Fruit fly (Drosophila melanogaster) whole organism, embryonic: ENCODE results near the gene CG11396.
A peak's percentile ranks its signal among the peaks of the same experiment; 100 is the strongest.

Source experiments
- BEAF-32 ChIP-seq: fragments of 200-800 bp; sonication (Bioruptor generic); optimal IDR thresholded peaks from 3 replicates; lab custom pipeline; 2017; ENCODE audit warnings: missing biosample characterization, missing genetic modification characterization, mild to moderate bottlenecking, moderate library complexity, missing genetic modification reagents
- CG10267 ChIP-seq: fragments of 200-800 bp; sonication (Bioruptor generic); optimal IDR thresholded peaks from 2 replicates; lab custom pipeline; 2018; ENCODE audit warnings: missing biosample characterization, mild to moderate bottlenecking, missing genetic modification characterization, moderate library complexity
- CG13287 ChIP-seq: fragments of 200-800 bp; sonication (Bioruptor generic); IDR thresholded peaks from 2 replicates; pipeline ENCODE4 v1.3.6; 2022; ENCODE audit warnings: missing biosample characterization, missing genetic modification characterization; ENCODE audit not compliant: partially characterized antibody
- CG15514 ChIP-seq: fragments of 200-800 bp; sonication (Bioruptor generic); optimal IDR thresholded peaks from 3 replicates; lab custom pipeline; 2017; ENCODE audit warnings: missing biosample characterization, missing genetic modification characterization, mild to moderate bottlenecking, moderate library complexity, missing genetic modification reagents
- CG1603 ChIP-seq: fragments of 200-800 bp; sonication (Bioruptor generic); optimal IDR thresholded peaks from 2 replicates; lab custom pipeline; 2019; ENCODE audit warnings: missing biosample characterization, mild to moderate bottlenecking, missing genetic modification characterization, moderate library complexity
- CG2116 ChIP-seq: fragments of 200-800 bp; sonication (Bioruptor generic); optimal IDR thresholded peaks from 3 replicates; lab custom pipeline; 2018; ENCODE audit warnings: missing biosample characterization, mild to moderate bottlenecking, missing genetic modification characterization
- CG33213 ChIP-seq: fragments of 200-800 bp; sonication (Bioruptor generic); optimal IDR thresholded peaks from 3 replicates; lab custom pipeline; 2016; ENCODE audit warnings: missing biosample characterization, missing genetic modification characterization
- CG3407 ChIP-seq: fragments of 200-800 bp; sonication (Bioruptor generic); optimal IDR thresholded peaks from 2 replicates; lab custom pipeline; 2018; ENCODE audit warnings: missing biosample characterization, mild to moderate bottlenecking, missing genetic modification characterization
- CG34224 ChIP-seq: fragments of 200-800 bp; sonication (Bioruptor generic); IDR thresholded peaks from 3 replicates; pipeline ENCODE4 v1.3.6; 2022; ENCODE audit warnings: missing biosample characterization, missing genetic modification characterization; ENCODE audit not compliant: partially characterized antibody
- CG3847 ChIP-seq: fragments of 200-800 bp; sonication (Bioruptor generic); IDR thresholded peaks from 2 replicates; pipeline ENCODE4 v1.3.6; 2022; ENCODE audit warnings: missing biosample characterization, missing genetic modification characterization
- CG4404 ChIP-seq: fragments of 200-800 bp; sonication (Bioruptor generic); IDR thresholded peaks from 2 replicates; pipeline ENCODE4 v1.3.6; 2022; ENCODE audit warnings: missing biosample characterization, missing genetic modification characterization
- CG4617 ChIP-seq: fragments of 200-800 bp; sonication (Bioruptor generic); optimal IDR thresholded peaks from 3 replicates; lab custom pipeline; 2016; ENCODE audit warnings: missing biosample characterization, missing genetic modification characterization, borderline replicate concordance
- CG6254 ChIP-seq: fragments of 200-800 bp; sonication (Bioruptor generic); optimal IDR thresholded peaks from 3 replicates; lab custom pipeline; 2017; ENCODE audit warnings: mild to moderate bottlenecking, missing biosample characterization, missing genetic modification reagents, missing genetic modification characterization
- CG6791 ChIP-seq: fragments of 200-800 bp; sonication (Bioruptor generic); IDR thresholded peaks from 3 replicates; pipeline ENCODE4 v1.3.6; 2022; ENCODE audit warnings: missing biosample characterization, missing genetic modification characterization; ENCODE audit not compliant: partially characterized antibody
- CG8359 ChIP-seq: fragments of 200-800 bp; sonication (Bioruptor generic); optimal IDR thresholded peaks from 2 replicates; lab custom pipeline; 2017; ENCODE audit warnings: missing biosample characterization, mild to moderate bottlenecking, missing genetic modification characterization, borderline replicate concordance
- CG9797 ChIP-seq: fragments of 200-800 bp; sonication (Bioruptor generic); optimal IDR thresholded peaks from 3 replicates; lab custom pipeline; 2018; ENCODE audit warnings: missing biosample characterization, mild to moderate bottlenecking, missing genetic modification characterization
- Deaf1 ChIP-seq: fragments of 200-800 bp; optimal IDR thresholded peaks from 3 replicates; lab custom pipeline; 2019; ENCODE audit warnings: missing biosample characterization, mild to moderate bottlenecking, missing genetic modification characterization, moderate library complexity
- Dll ChIP-seq: fragments of 200-800 bp; sonication (Bioruptor generic); IDR thresholded peaks from 4 replicates; pipeline ENCODE4 v1.3.6; 2022; ENCODE audit warnings: missing biosample characterization, missing genetic modification characterization; ENCODE audit not compliant: partially characterized antibody
- Dp ChIP-seq: fragments of 200-800 bp; sonication (Bioruptor generic); optimal IDR thresholded peaks from 2 replicates; lab custom pipeline; 2018; ENCODE audit warnings: missing biosample characterization, mild to moderate bottlenecking, missing genetic modification characterization, moderate library complexity
- Elba2 ChIP-seq: fragments of 200-800 bp; sonication (Bioruptor generic); optimal IDR thresholded peaks from 3 replicates; lab custom pipeline; 2016; ENCODE audit warnings: missing biosample characterization, missing genetic modification characterization
- Ets97D ChIP-seq: fragments of 200-800 bp; sonication (Bioruptor generic); optimal IDR thresholded peaks from 3 replicates; lab custom pipeline; 2016; ENCODE audit warnings: missing biosample characterization, missing genetic modification characterization
- Hey ChIP-seq: fragments of 200-800 bp; sonication (Bioruptor generic); optimal IDR thresholded peaks from 3 replicates; lab custom pipeline; 2018; ENCODE audit warnings: missing biosample characterization, mild to moderate bottlenecking, missing genetic modification characterization
- Hmx ChIP-seq: fragments of 200-800 bp; sonication (Bioruptor generic); optimal IDR thresholded peaks from 2 replicates; lab custom pipeline; 2016; ENCODE audit warnings: missing biosample characterization, missing genetic modification characterization
- Hr39 ChIP-seq: fragments of >200 bp; optimal IDR thresholded peaks from 2 replicates; lab custom pipeline; 2017
- Lpt ChIP-seq: fragments of >200 bp; optimal IDR thresholded peaks from 2 replicates; lab custom pipeline; 2018; ENCODE audit warnings: missing biosample characterization, missing genetic modification characterization
- Myb ChIP-seq: fragments of 200-800 bp; sonication (Bioruptor generic); optimal IDR thresholded peaks from 2 replicates; lab custom pipeline; 2016; ENCODE audit warnings: missing biosample characterization, missing genetic modification characterization
- Rx ChIP-seq: fragments of 200-800 bp; sonication (Bioruptor generic); IDR thresholded peaks from 2 replicates; pipeline ENCODE4 v1.3.6; 2022; ENCODE audit warnings: missing biosample characterization, missing genetic modification characterization
- Scr ChIP-seq: fragments of 200-800 bp; sonication (Bioruptor generic); IDR thresholded peaks from 2 replicates; pipeline ENCODE4 v1.3.6; 2022; ENCODE audit warnings: missing biosample characterization, missing genetic modification characterization; ENCODE audit not compliant: partially characterized antibody
- Stat92E ChIP-seq, 3 experiments: fragments of >200 bp in 2 of 3; fragments of 200-800 bp in 1 of 3; sonication (Bioruptor generic) in 1 of 3; optimal IDR thresholded peaks; 2 replicates each; lab custom pipeline; 2017 to 2019; ENCODE audit warnings: missing biosample characterization in 3 of 3, missing genetic modification characterization in 3 of 3, mild to moderate bottlenecking in 1 of 3, moderate library complexity in 1 of 3
- YL-1 ChIP-seq: fragments of 200-800 bp; sonication (Bioruptor generic); optimal IDR thresholded peaks from 3 replicates; lab custom pipeline; 2017; ENCODE audit warnings: missing biosample characterization, mild to moderate bottlenecking, missing genetic modification characterization
- ase ChIP-seq: fragments of 200-800 bp; sonication (Bioruptor generic); IDR thresholded peaks from 3 replicates; pipeline ENCODE4 v1.3.6; 2022; ENCODE audit warnings: missing biosample characterization, missing genetic modification characterization
- ato ChIP-seq: fragments of 200-800 bp; sonication (Bioruptor generic); IDR thresholded peaks from 2 replicates; pipeline ENCODE4 v1.3.6; 2022; ENCODE audit warnings: missing biosample characterization, missing genetic modification characterization; ENCODE audit not compliant: partially characterized antibody
- chinmo ChIP-seq: fragments of 200-800 bp; sonication (Bioruptor generic); IDR thresholded peaks from 4 replicates; pipeline ENCODE4 v1.3.6; 2022; ENCODE audit warnings: missing biosample characterization, missing genetic modification characterization; ENCODE audit not compliant: partially characterized antibody
- esg ChIP-seq: fragments of 200-800 bp; sonication (Bioruptor generic); conservative IDR thresholded peaks from 2 replicates; pipeline ENCODE4 v1.3.6; 2022; ENCODE audit warnings: missing biosample characterization, missing genetic modification characterization
- gfzf ChIP-seq: fragments of 200-800 bp; sonication (Bioruptor generic); optimal IDR thresholded peaks from 2 replicates; lab custom pipeline; 2016; ENCODE audit warnings: missing biosample characterization, mild to moderate bottlenecking, missing genetic modification characterization, moderate library complexity
- hkb ChIP-seq, 2 experiments: fragments of 200-800 bp in 1 of 2; fragments of >200 bp in 1 of 2; sonication (Bioruptor generic) in 1 of 2; IDR thresholded peaks in 1 of 2; optimal IDR thresholded peaks in 1 of 2; 2 replicates each; pipeline versions ENCODE4 v1.3.6 to Lab custom; 2017 to 2022; ENCODE audit warnings: missing biosample characterization in 1 of 2, missing genetic modification characterization in 1 of 2
- knrl ChIP-seq: fragments of 200-800 bp; sonication (Bioruptor generic); IDR thresholded peaks from 3 replicates; pipeline ENCODE4 v1.3.6; 2022; ENCODE audit warnings: missing biosample characterization, missing genetic modification characterization; ENCODE audit not compliant: partially characterized antibody
- nmo ChIP-seq: fragments of 200-800 bp; sonication (Bioruptor generic); optimal IDR thresholded peaks from 2 replicates; lab custom pipeline; 2018; ENCODE audit warnings: missing biosample characterization, mild to moderate bottlenecking, missing genetic modification characterization, moderate library complexity
- phol ChIP-seq: fragments of 200-800 bp; sonication (Bioruptor generic); optimal IDR thresholded peaks from 3 replicates; lab custom pipeline; 2018; ENCODE audit warnings: missing biosample characterization, mild to moderate bottlenecking, missing genetic modification characterization, moderate library complexity
- ranshi ChIP-seq: fragments of 200-800 bp; sonication (Bioruptor generic); IDR thresholded peaks from 2 replicates; pipeline ENCODE4 v1.3.6; 2022; ENCODE audit warnings: missing biosample characterization, missing genetic modification characterization
- stwl ChIP-seq: fragments of 200-800 bp; sonication (Bioruptor generic); optimal IDR thresholded peaks from 3 replicates; lab custom pipeline; 2018; ENCODE audit warnings: missing biosample characterization, mild to moderate bottlenecking, missing genetic modification characterization, moderate library complexity
- tgo ChIP-seq: fragments of 200-800 bp; sonication (Bioruptor generic); IDR thresholded peaks from 3 replicates; pipeline ENCODE4 v1.3.6; 2022; ENCODE audit warnings: missing biosample characterization, missing genetic modification characterization
- tna ChIP-seq: fragments of 200-800 bp; sonication (Bioruptor generic); IDR thresholded peaks from 2 replicates; pipeline ENCODE4 v1.3.6; 2022; ENCODE audit warnings: missing biosample characterization, missing genetic modification characterization; ENCODE audit not compliant: partially characterized antibody
- trem ChIP-seq: fragments of 200-800 bp; optimal IDR thresholded peaks from 3 replicates; lab custom pipeline; 2019; ENCODE audit warnings: missing biosample characterization, mild to moderate bottlenecking, missing genetic modification characterization, moderate library complexity
- unc-4 ChIP-seq: fragments of 200-800 bp; sonication (Bioruptor generic); IDR thresholded peaks from 2 replicates; pipeline ENCODE4 v1.3.6; 2022; ENCODE audit warnings: missing biosample characterization, missing genetic modification characterization; ENCODE audit not compliant: partially characterized antibody
- vnd ChIP-seq: fragments of 200-800 bp; sonication (Bioruptor generic); IDR thresholded peaks from 3 replicates; pipeline ENCODE4 v1.3.6; 2022; ENCODE audit warnings: missing biosample characterization, missing genetic modification characterization; ENCODE audit not compliant: partially characterized antibody
- wdn ChIP-seq: fragments of 200-800 bp; sonication (Bioruptor generic); IDR thresholded peaks from 2 replicates; pipeline ENCODE4 v1.3.6; 2022; ENCODE audit warnings: missing biosample characterization, missing genetic modification characterization

The CG11396 gene

DNA sequence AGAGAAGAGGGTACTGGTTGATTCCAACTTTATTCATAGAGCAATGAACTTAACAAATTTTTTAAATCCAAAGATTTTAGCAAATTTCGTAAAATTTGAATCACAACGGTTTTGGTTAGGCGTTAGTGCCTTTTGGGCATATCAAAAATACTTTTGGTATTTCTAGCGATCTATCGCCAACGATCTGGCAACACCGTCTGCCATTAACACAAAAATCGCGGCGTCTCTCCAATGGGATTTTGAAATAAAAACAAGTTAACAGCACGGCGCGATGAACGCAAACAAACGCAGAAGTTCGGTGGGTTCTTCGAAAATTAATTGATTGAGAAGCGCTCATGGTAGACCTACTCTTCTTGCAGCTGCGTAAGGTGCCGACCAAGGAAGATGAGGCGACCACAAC lies 12.3 kb upstream of the CG11396 start, which contains the start of gene Spc105R (continued):
- TF ChIP-seq nmo (GFP tag; lab: Kevin White, UChicago) (peak; percentile 31), CG33213 (GFP tag; lab: Kevin White, UChicago) (peak; percentile 73), Dll (GFP tag; lab: Robert Waterston, UW) (peak; percentile 53; the same call in 2 of the 4 replicates), CG13287 (peak; percentile 56; the same call in 1 of the 2 replicates), Hey (no peak), tna (GFP tag; lab: Robert Waterston, UW) (no peak), trem (tag; lab: Kevin White, UChicago) (peak; percentile 76), CG3407 (no peak), Lpt (GFP tag; lab: Kevin White, UChicago) (no peak), chinmo (GFP tag; lab: Robert Waterston, UW) (0 out of 4 replicates have a peak, but pooled peaks have one; percentile 35), CG3847 (GFP tag; lab: Robert Waterston, UW) (0 out of 2 replicates have a peak, but pooled peaks have one; percentile 25), Elba2 (peak; percentile 65), Scr (GFP tag; lab: Robert Waterston, UW) (peak; percentile 39), vnd (peak; percentile 35; the same call in 1 of the 3 replicates), CG6254 (no peak), hkb (optimal IDR thresholded peaks at IDR 0.05; lab: Kevin White, UChicago) (no peak), hkb (GFP tag; IDR thresholded peaks at IDR 0.05; lab: Robert Waterston, UW) (no peak), Rx (GFP tag; lab: Robert Waterston, UW) (no peak), Dp (GFP tag; lab: Kevin White, UChicago) (peak; percentile 86), CG4617 (GFP tag; lab: Kevin White, UChicago) (peak; percentile 7), phol (peak; percentile 72), wdn (GFP tag; lab: Robert Waterston, UW) (no peak), BEAF-32 (GFP tag; lab: Kevin White, UChicago) (peak; percentile 55), ranshi (GFP tag; lab: Robert Waterston, UW) (no peak; the same call in 1 of the 2 replicates), CG2116 (GFP tag; lab: Kevin White, UChicago) (peak; percentile 32), CG4404 (no peak), CG1603 (tag; lab: Kevin White, UChicago) (peak; percentile 80), esg (GFP tag; lab: Robert Waterston, UW) (no peak), stwl (tag; lab: Kevin White, UChicago) (peak; percentile 47), Ets97D (GFP tag; lab: Kevin White, UChicago) (peak; percentile 86), Myb (GFP tag; lab: Kevin White, UChicago) (peak; percentile 99), Hr39 (lab: Kevin White, UChicago) (no peak), CG8359 (GFP tag; lab: Kevin White, UChicago) (peak; percentile 22), gfzf (peak; percentile 86), ase (GFP tag; lab: Robert Waterston, UW) (no peak), tgo (GFP tag; lab: Robert Waterston, UW) (no peak), CG9797 (GFP tag; lab: Kevin White, UChicago) (peak; percentile 82), unc-4 (GFP tag; lab: Robert Waterston, UW) (peak; percentile 50), CG34224 (0 out of 3 replicates have a peak, but pooled peaks have one; percentile 29), Stat92E (GFP tag; optimal IDR thresholded peaks at IDR 0.05; lab: Kevin White, UChicago) (peak in 1 of 3 experiments; percentile 9), YL-1 (GFP tag; lab: Kevin White, UChicago) (peak; percentile 54), knrl (0 out of 3 replicates have a peak, but pooled peaks have one; percentile 12), Deaf1 (tag; lab: Kevin White, UChicago) (no peak), CG6791 (GFP tag; lab: Robert Waterston, UW) (peak; percentile 43; the same call in 2 of the 3 replicates), CG15514 (GFP tag; lab: Kevin White, UChicago) (peak; percentile 25), ato (GFP tag; lab: Robert Waterston, UW) (no peak), Hmx (GFP tag; lab: Kevin White, UChicago) (no peak), CG10267 (tag; lab: Kevin White, UChicago) (peak; percentile 37)
